Worm (Caenorhabditis elegans) whole organism, L1 larva: ENCODE results near the gene C54D10.9.

Experiments
- C04F5.9 ChIP-seq: sonication (generic microtip); optimal IDR thresholded peaks from 2 replicates; lab custom pipeline; 2016; ENCODE audit warnings: missing genetic modification characterization, missing compliant biosample characterization
- F16B12.6 ChIP-seq: fragments of 150-350 bp; optimal IDR thresholded peaks from 2 replicates; lab custom pipeline; 2014; ENCODE audit warnings: missing biosample characterization, missing genetic modification characterization
- aha-1 ChIP-seq: fragments of 150-350 bp; optimal IDR thresholded peaks from 2 replicates; lab custom pipeline; 2014; ENCODE audit warnings: missing biosample characterization, missing genetic modification characterization
- aly-2 ChIP-seq: fragments of 150-350 bp; optimal IDR thresholded peaks from 2 replicates; lab custom pipeline; 2014; ENCODE audit warnings: missing biosample characterization, missing genetic modification characterization
- ceh-82 ChIP-seq, 3 experiments: fragments of 150-350 bp in 1 of 3; sonication (generic microtip) in 2 of 3; optimal IDR thresholded peaks; 2 replicates each; lab custom pipeline; 2014 to 2017; ENCODE audit warnings: missing biosample characterization in 3 of 3, missing genetic modification characterization in 3 of 3
- ceh-90 ChIP-seq: sonication (generic microtip); optimal IDR thresholded peaks from 2 replicates; lab custom pipeline; 2016; ENCODE audit warnings: missing genetic modification characterization, missing compliant biosample characterization
- ces-1 ChIP-seq: fragments of 150-350 bp; optimal IDR thresholded peaks from 2 replicates; lab custom pipeline; 2014; ENCODE audit warnings: missing biosample characterization, missing genetic modification reagents, missing genetic modification characterization
- efl-3 ChIP-seq: fragments of 200-800 bp; sonication (Bioruptor generic); optimal IDR thresholded peaks from 2 replicates; lab custom pipeline; 2018; ENCODE audit warnings: mild to moderate bottlenecking, missing genetic modification characterization, missing compliant biosample characterization
- egl-27 ChIP-seq, 2 experiments: fragments of 150-350 bp in 1 of 2; sonication (generic microtip); optimal IDR thresholded peaks; 3 replicates each; lab custom pipeline; 2017 to 2018; ENCODE audit warnings: missing biosample characterization in 2 of 2, missing genetic modification characterization in 2 of 2, missing genetic modification reagents in 2 of 2
- elt-2 ChIP-seq: sonication (generic microtip); optimal IDR thresholded peaks from 2 replicates; lab custom pipeline; 2016; ENCODE audit warnings: missing genetic modification characterization, mild to moderate bottlenecking, inconsistent platforms, missing compliant biosample characterization, missing genetic modification reagents
- elt-3 ChIP-seq, 6 experiments: fragments of 150-350 bp in 1 of 6; sonication (generic microtip); optimal IDR thresholded peaks; 2 replicates each; lab custom pipeline; 2017 to 2018; ENCODE audit warnings: missing biosample characterization in 6 of 6, missing genetic modification characterization in 6 of 6, inconsistent platforms in 1 of 6
- fkh-10 ChIP-seq: sonication (generic microtip); optimal IDR thresholded peaks from 2 replicates; lab custom pipeline; 2017; ENCODE audit warnings: missing biosample characterization, missing genetic modification reagents, missing genetic modification characterization
- fos-1 ChIP-seq: fragments of 150-350 bp; optimal IDR thresholded peaks from 2 replicates; lab custom pipeline; 2014; ENCODE audit warnings: missing biosample characterization, missing genetic modification characterization
- hlh-17 ChIP-seq: fragments of 200-800 bp; sonication (Bioruptor generic); optimal IDR thresholded peaks from 2 replicates; lab custom pipeline; 2018; ENCODE audit warnings: missing genetic modification characterization, mild to moderate bottlenecking, missing compliant biosample characterization, moderate library complexity, borderline replicate concordance
- hlh-4 ChIP-seq: sonication (generic microtip); optimal IDR thresholded peaks from 2 replicates; lab custom pipeline; 2016; ENCODE audit warnings: mild to moderate bottlenecking, missing genetic modification characterization, missing compliant biosample characterization
- lin-14 ChIP-seq: fragments of 200-800 bp; sonication (Bioruptor generic); optimal IDR thresholded peaks from 2 replicates; lab custom pipeline; 2018; ENCODE audit warnings: mild to moderate bottlenecking, missing genetic modification characterization, moderate library complexity, missing compliant biosample characterization
- lin-35 ChIP-seq, 2 experiments: fragments of 150-350 bp; optimal IDR thresholded peaks; 2 replicates each; lab custom pipeline; 2014; ENCODE audit warnings: missing biosample characterization in 2 of 2, missing genetic modification characterization in 2 of 2, missing genetic modification reagents in 2 of 2
- lin-39 ChIP-seq: fragments of 150-350 bp; optimal IDR thresholded peaks from 2 replicates; lab custom pipeline; 2014; ENCODE audit warnings: missing biosample characterization, missing genetic modification reagents, missing genetic modification characterization
- lir-3 ChIP-seq: sonication (generic microtip); optimal IDR thresholded peaks from 2 replicates; lab custom pipeline; 2016; ENCODE audit warnings: mild to moderate bottlenecking, missing genetic modification characterization, moderate library complexity, missing compliant biosample characterization; ENCODE audit not compliant: poor library complexity
- mab-9 ChIP-seq: fragments of 200-800 bp; sonication (Bioruptor generic); IDR thresholded peaks from 2 replicates; pipeline ENCODE4 v1.3.6; 2022; ENCODE audit warnings: missing genetic modification reagents, missing genetic modification characterization, missing compliant biosample characterization
- mef-2 ChIP-seq: fragments of 150-350 bp; optimal IDR thresholded peaks from 2 replicates; lab custom pipeline; 2014; ENCODE audit warnings: missing biosample characterization, missing genetic modification characterization
- nhr-11 ChIP-seq: fragments of 150-350 bp; optimal IDR thresholded peaks from 2 replicates; lab custom pipeline; 2014; ENCODE audit warnings: missing biosample characterization, missing genetic modification characterization
- nhr-12 ChIP-seq: sonication (generic microtip); optimal IDR thresholded peaks from 2 replicates; lab custom pipeline; 2017; ENCODE audit warnings: missing biosample characterization, missing genetic modification characterization
- nhr-237 ChIP-seq: fragments of 150-350 bp; optimal IDR thresholded peaks from 2 replicates; lab custom pipeline; 2014; ENCODE audit warnings: missing biosample characterization, missing genetic modification characterization
- nhr-77 ChIP-seq: fragments of 150-350 bp; optimal IDR thresholded peaks from 2 replicates; lab custom pipeline; 2014; ENCODE audit warnings: missing biosample characterization, missing genetic modification characterization
- nhr-90 ChIP-seq: sonication (generic microtip); optimal IDR thresholded peaks from 2 replicates; lab custom pipeline; 2016; ENCODE audit warnings: mild to moderate bottlenecking, missing genetic modification characterization, missing compliant biosample characterization; ENCODE audit not compliant: poor library complexity
- pag-3 ChIP-seq: sonication (generic microtip); optimal IDR thresholded peaks from 2 replicates; lab custom pipeline; 2017; ENCODE audit warnings: missing genetic modification characterization, mild to moderate bottlenecking, missing compliant biosample characterization, antibody characterized with exemption, borderline replicate concordance; ENCODE audit not compliant: insufficient read depth
- pqm-1 ChIP-seq: sonication (generic microtip); optimal IDR thresholded peaks from 3 replicates; lab custom pipeline; 2017; ENCODE audit warnings: missing biosample characterization, missing genetic modification characterization
- skn-1 ChIP-seq: fragments of 150-350 bp; optimal IDR thresholded peaks from 2 replicates; lab custom pipeline; 2014; ENCODE audit warnings: missing biosample characterization, missing genetic modification characterization
- snpc-4 ChIP-seq: fragments of 150-350 bp; optimal IDR thresholded peaks from 2 replicates; lab custom pipeline; 2014; ENCODE audit warnings: missing biosample characterization, missing genetic modification characterization
- sup-37 ChIP-seq: fragments of 200-800 bp; sonication (Bioruptor generic); optimal IDR thresholded peaks from 2 replicates; lab custom pipeline; 2018; ENCODE audit warnings: mild to moderate bottlenecking, missing genetic modification characterization, missing compliant biosample characterization
- tbx-2 ChIP-seq: sonication (generic microtip); optimal IDR thresholded peaks from 2 replicates; lab custom pipeline; 2016; ENCODE audit warnings: missing genetic modification characterization, missing compliant biosample characterization
- tlp-1 ChIP-seq: fragments of 150-350 bp; optimal IDR thresholded peaks from 2 replicates; lab custom pipeline; 2014; ENCODE audit warnings: missing biosample characterization, missing genetic modification characterization
- unc-30 ChIP-seq: sonication (generic microtip); optimal IDR thresholded peaks from 2 replicates; lab custom pipeline; 2017; ENCODE audit warnings: missing biosample characterization, missing genetic modification characterization
- unc-62 ChIP-seq: fragments of 150-350 bp; optimal IDR thresholded peaks from 2 replicates; lab custom pipeline; 2014; ENCODE audit warnings: missing biosample characterization, missing genetic modification reagents, missing genetic modification characterization
- unc-86 ChIP-seq: sonication (generic microtip); optimal IDR thresholded peaks from 2 replicates; lab custom pipeline; 2016; ENCODE audit warnings: missing genetic modification characterization, missing compliant biosample characterization
- xbp-1 ChIP-seq: sonication (generic microtip); optimal IDR thresholded peaks from 2 replicates; lab custom pipeline; 2016; ENCODE audit warnings: missing genetic modification characterization, missing compliant biosample characterization
- zip-4 ChIP-seq: fragments of 200-800 bp; sonication (Bioruptor generic); optimal IDR thresholded peaks from 2 replicates; lab custom pipeline; 2018; ENCODE audit warnings: mild to moderate bottlenecking, missing genetic modification characterization, moderate library complexity, missing compliant biosample characterization
- ztf-11 ChIP-seq, 2 experiments: sonication (generic microtip); optimal IDR thresholded peaks; 2 replicates each; lab custom pipeline; 2016 to 2017; ENCODE audit warnings: missing genetic modification characterization in 2 of 2, missing biosample characterization in 1 of 2, missing compliant biosample characterization in 1 of 2

C54D10.9 gene

DNA sequence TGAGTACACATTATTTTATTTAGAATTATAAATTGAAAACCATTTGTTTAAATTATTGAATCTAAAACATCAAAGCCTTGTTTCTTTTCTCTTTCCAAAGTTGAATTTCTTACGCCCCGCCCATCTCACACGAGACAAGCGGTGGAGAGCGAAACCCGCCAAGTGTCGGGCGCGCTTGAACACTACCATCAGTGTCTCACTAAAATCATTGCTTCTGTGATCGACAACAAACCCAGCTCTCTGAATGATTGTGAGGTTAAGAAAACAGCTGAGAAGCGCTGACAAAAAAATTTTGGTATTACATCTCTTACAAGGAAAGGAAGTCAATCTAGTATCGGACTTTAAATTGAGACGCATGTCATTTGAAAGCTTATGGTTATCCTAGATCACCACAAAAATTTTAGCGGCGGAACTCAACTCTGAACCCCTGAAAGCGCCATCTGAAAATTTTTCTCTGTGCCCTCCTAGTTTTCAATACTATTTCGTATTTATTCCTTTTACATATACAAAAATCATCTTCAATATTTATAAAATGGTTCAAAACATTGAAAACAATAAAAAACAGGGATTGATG is 44.2 kb downstream of the C54D10.9 start (continued):
- peak; percentile 16 for TF ChIP-seq aly-2 (tag; lab: Kevin White, UChicago)
- TF ChIP-seq zip-4 = peak; percentile 74
- peak; percentile 82 for TF ChIP-seq sup-37
- no peak for TF ChIP-seq hlh-17
- TF ChIP-seq ceh-90 (tag; lab: Kevin White, UChicago) = no peak
- TF ChIP-seq unc-86 (tag; lab: Kevin White, UChicago) = peak; percentile 13
- no peak for TF ChIP-seq unc-30 (tag; lab: Kevin White, UChicago)
- no peak for TF ChIP-seq hlh-4
- no peak for TF ChIP-seq nhr-237 (tag; lab: Kevin White, UChicago)
- TF ChIP-seq nhr-77 = peak; percentile 55
- TF ChIP-seq elt-2 = peak; percentile 76
- peak; percentile 71 for TF ChIP-seq tbx-2 (tag; lab: Kevin White, UChicago)
- TF ChIP-seq lin-14 = peak; percentile 82
- TF ChIP-seq fkh-10 (GFP tag; lab: Kevin White, UChicago) = no peak
- peak; percentile 31 for TF ChIP-seq fos-1 (tag; lab: Kevin White, UChicago)
- peak; percentile 87 for TF ChIP-seq lin-39
- peak in 1 of 6 experiments; percentile 46 for TF ChIP-seq elt-3 (tag; optimal IDR thresholded peaks at IDR 0.05; lab: Kevin White, UChicago)
- TF ChIP-seq ces-1 (GFP tag; lab: Kevin White, UChicago) = no peak
- no peak for TF ChIP-seq pag-3
- TF ChIP-seq xbp-1 (tag; lab: Kevin White, UChicago) = peak; percentile 67
- TF ChIP-seq lin-35 (GFP tag; optimal IDR thresholded peaks at IDR 0.05; lab: Kevin White, UChicago) = peak; percentile 6 to 62
- no peak for TF ChIP-seq F16B12.6
- peak; percentile 99 for TF ChIP-seq snpc-4 (tag; lab: Kevin White, UChicago)
- TF ChIP-seq tlp-1 (tag; lab: Kevin White, UChicago) = no peak
- no peak for TF ChIP-seq mef-2 (tag; lab: Kevin White, UChicago)
- TF ChIP-seq nhr-11 (tag; lab: Kevin White, UChicago) = no peak
- TF ChIP-seq pqm-1 (tag; lab: Kevin White, UChicago) = no peak
- peak; percentile 41 for TF ChIP-seq lir-3 (tag; lab: Kevin White, UChicago)
- peak; percentile 18 for TF ChIP-seq C04F5.9 (tag; lab: Kevin White, UChicago)
- peak; percentile 61 for TF ChIP-seq mab-9 (GFP tag; lab: Robert Waterston, UW)
- no peak for TF ChIP-seq efl-3 (GFP tag; lab: Kevin White, UChicago)
- peak; percentile 93 for TF ChIP-seq nhr-90 (tag; lab: Kevin White, UChicago)
- TF ChIP-seq, all 84 proteins: peak for 46

DNA sequence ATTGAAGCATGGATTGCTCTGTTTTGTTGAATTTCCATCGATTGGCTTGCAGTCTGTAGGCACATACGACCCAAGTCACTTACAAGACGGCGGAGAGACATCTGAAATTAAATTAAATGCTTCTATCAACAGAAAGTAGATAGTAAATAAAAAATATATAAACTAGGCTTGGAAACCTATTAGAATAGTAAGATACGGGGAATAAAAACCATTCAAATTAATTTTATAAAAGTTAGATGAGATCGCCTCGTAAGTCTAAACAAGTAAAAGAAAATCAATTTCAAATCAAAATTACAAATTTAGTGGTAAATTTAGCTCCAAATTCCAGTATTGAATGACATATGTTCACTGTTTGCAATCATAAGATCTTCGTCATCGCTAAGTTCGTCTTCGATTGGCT is 47.6 kb downstream of the C54D10.9 start, which contains the start of gene mrps-11:
Gene mrps-11 (minus strand): TSS at position 101 of the 400 bp plus-strand sequence.
- TF ChIP-seq pag-3 (no peak), ztf-11 (tag; optimal IDR thresholded peaks at IDR 0.05; lab: Kevin White, UChicago) (no peak), ceh-82 (tag; optimal IDR thresholded peaks at IDR 0.05; lab: Kevin White, UChicago) (no peak), nhr-12 (tag; lab: Kevin White, UChicago) (no peak), aha-1 (no peak), egl-27 (tag; optimal IDR thresholded peaks at IDR 0.05; lab: Kevin White, UChicago) (no peak), lir-3 (tag; lab: Kevin White, UChicago) (no peak), skn-1 (tag; lab: Kevin White, UChicago) (no peak), zip-4 (no peak), unc-62 (GFP tag; lab: Kevin White, UChicago) (no peak)
- TF ChIP-seq, all 84 proteins: peak for 0
